Fruit fly (Drosophila melanogaster): Measurements from ENCODE around the gene X11Lbeta.

Gene X11Lbeta

dm6 chrX:10748647-10749046 is 121.1 kb downstream of the X11Lbeta start:
- TF ChIP-seq sug (tag; optimal IDR thresholded peaks at IDR 0.05) (peak; percentile 36), mirr (GFP tag; optimal IDR thresholded peaks at IDR 0.05) (peak; percentile 40), sens (GFP tag) (peak; percentile 60), CG13894 (tag; optimal IDR thresholded peaks at IDR 0.05) (peak; percentile 1), Nf-YB (GFP tag; optimal IDR thresholded peaks at IDR 0.05) (no peak), Ets97D (GFP tag; optimal IDR thresholded peaks at IDR 0.05) (no peak), grn (GFP tag; optimal IDR thresholded peaks at IDR 0.05) (peak; percentile 10), HmgZ (tag; optimal IDR thresholded peaks at IDR 0.05) (no peak), exex (tag; optimal IDR thresholded peaks at IDR 0.05) (peak; percentile 57), CG5180 (GFP tag; optimal IDR thresholded peaks at IDR 0.05) (no peak), CG4360 (GFP tag; IDR thresholded peaks at IDR 0.05) (no peak), Awh (GFP tag; IDR thresholded peaks at IDR 0.05) (no peak), Dll (GFP tag; IDR thresholded peaks at IDR 0.05; ENCODE audit: partially characterized antibody) (no peak)

dm6 chrX:10750676-10751075 is 123.1 kb downstream of the X11Lbeta start:
- no peak for TF ChIP-seq Ada2b (GFP tag; IDR thresholded peaks at IDR 0.05)
- no peak for TF ChIP-seq sc (optimal IDR thresholded peaks at IDR 0.05)
- no peak for TF ChIP-seq sc (GFP tag; optimal IDR thresholded peaks at IDR 0.05)
- no peak for TF ChIP-seq otp (GFP tag; IDR thresholded peaks at IDR 0.05)
- TF ChIP-seq CG9817 (tag; optimal IDR thresholded peaks at IDR 0.05): no peak
- no peak for TF ChIP-seq org-1 (GFP tag; optimal IDR thresholded peaks at IDR 0.05)
- no peak for TF ChIP-seq prd (optimal IDR thresholded peaks at IDR 0.05)
- TF ChIP-seq prd (GFP tag; IDR thresholded peaks at IDR 0.05): peak; percentile 55; the same call in 2 of the 3 replicates
- TF ChIP-seq D (optimal IDR thresholded peaks at IDR 0.05): no peak
- no peak for TF ChIP-seq D (GFP tag; optimal IDR thresholded peaks at IDR 0.05)
- no peak for TF ChIP-seq YL-1 (GFP tag; optimal IDR thresholded peaks at IDR 0.05)
- peak; percentile 75 for TF ChIP-seq sens (GFP tag)
- no peak for TF ChIP-seq NC2β (GFP tag; optimal IDR thresholded peaks at IDR 0.05)
- no peak for TF ChIP-seq klu (GFP tag; IDR thresholded peaks at IDR 0.05)
- TF ChIP-seq Ets65A (GFP tag): peak; percentile 84
- no peak for TF ChIP-seq CG18011 (GFP tag; optimal IDR thresholded peaks at IDR 0.05)
- no peak for TF ChIP-seq CG10654 (GFP tag; optimal IDR thresholded peaks at IDR 0.05)
- no peak for TF ChIP-seq Spps (tag; optimal IDR thresholded peaks at IDR 0.05)
- no peak for TF ChIP-seq Vsx1 (GFP tag; optimal IDR thresholded peaks at IDR 0.05)
- TF ChIP-seq Med (GFP tag): peak; percentile 17
- TF ChIP-seq unpg (GFP tag; optimal IDR thresholded peaks at IDR 0.05): no peak
- no peak for TF ChIP-seq hth (optimal IDR thresholded peaks at IDR 0.05)
- no peak for TF ChIP-seq Doc3 (GFP tag; IDR thresholded peaks at IDR 0.05; ENCODE audit: partially characterized antibody)
- TF ChIP-seq repo (GFP tag; optimal IDR thresholded peaks at IDR 0.05): no peak
- TF ChIP-seq exex (tag; optimal IDR thresholded peaks at IDR 0.05): no peak
- no peak for TF ChIP-seq CG31365 (tag; optimal IDR thresholded peaks at IDR 0.05)
- TF ChIP-seq toy (GFP tag; IDR thresholded peaks at IDR 0.05): no peak
- no peak for TF ChIP-seq ttk (GFP tag; IDR thresholded peaks at IDR 0.05)
- TF ChIP-seq twi (tag; optimal IDR thresholded peaks at IDR 0.05): no peak
- TF ChIP-seq GATAe (GFP tag; conservative IDR thresholded peaks at IDR 0.05): no peak
- no peak for TF ChIP-seq CG14441 (GFP tag; IDR thresholded peaks at IDR 0.05)
- TF ChIP-seq bsh (GFP tag; optimal IDR thresholded peaks at IDR 0.05): peak in 1 of 2 experiments; percentile 10
- no peak for TF ChIP-seq TFAM (GFP tag; optimal IDR thresholded peaks at IDR 0.05)
- TF ChIP-seq CG18599 (GFP tag; optimal IDR thresholded peaks at IDR 0.05): peak; percentile 22
- TF ChIP-seq Kr (GFP tag; optimal IDR thresholded peaks at IDR 0.05): no peak
- no peak for TF ChIP-seq ems (GFP tag; optimal IDR thresholded peaks at IDR 0.05)
- TF ChIP-seq ssp (GFP tag; IDR thresholded peaks at IDR 0.05): no peak
